Worm (Caenorhabditis elegans): ENCODE data around the gene Y71H10B.1.

DNA sequence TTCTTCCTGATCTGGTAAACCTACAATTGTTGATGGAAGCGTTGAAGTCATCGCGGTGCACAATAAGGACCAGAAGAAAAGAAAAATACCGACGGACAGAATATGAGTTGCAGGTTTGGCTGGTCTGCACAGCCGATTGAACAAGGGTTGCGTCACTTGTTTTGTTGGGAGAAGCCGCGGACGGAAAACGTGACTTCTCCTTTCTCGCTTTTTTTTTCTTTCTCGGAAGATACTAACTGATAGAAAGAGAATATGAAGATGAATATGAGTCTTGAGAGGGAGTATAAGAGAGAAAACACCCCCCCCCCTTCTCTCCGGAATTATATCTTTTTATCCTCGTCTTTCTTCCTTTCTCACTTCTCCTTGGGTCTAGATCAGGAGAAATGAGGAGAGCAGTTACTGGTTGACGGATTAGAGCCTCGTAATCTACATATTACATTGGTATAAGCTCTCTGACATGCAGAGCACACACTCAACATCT is 12.3 kb downstream of the Y71H10B.1 start, which contains the start of gene ssr-2:
- TF ChIP-seq F13H6.1 (tag; optimal IDR thresholded peaks at IDR 0.05) = no peak
- no peak for TF ChIP-seq ceh-31 (tag; optimal IDR thresholded peaks at IDR 0.05)
- no peak for TF ChIP-seq madf-2 (tag; optimal IDR thresholded peaks at IDR 0.05)
- no peak for TF ChIP-seq ama-1 (optimal IDR thresholded peaks at IDR 0.05)
